Fruit fly (Drosophila melanogaster) whole organism, embryonic: ENCODE data around the gene CG43400.

Experiments
- Atf6 ChIP-seq: fragments of 200-800 bp; sonication (Bioruptor generic); IDR thresholded peaks from 2 replicates; pipeline ENCODE4 v1.3.6; 2022; ENCODE audit warnings: missing biosample characterization, missing genetic modification characterization
- Bdp1 ChIP-seq: fragments of 200-800 bp; sonication (Bioruptor generic); optimal IDR thresholded peaks from 3 replicates; lab custom pipeline; 2016; ENCODE audit warnings: missing biosample characterization, missing genetic modification characterization
- Blimp-1 ChIP-seq: fragments of 200-800 bp; sonication (Bioruptor generic); optimal IDR thresholded peaks from 3 replicates; lab custom pipeline; 2018; ENCODE audit warnings: missing biosample characterization, missing genetic modification characterization, mild to moderate bottlenecking, moderate library complexity, missing genetic modification reagents
- C15 ChIP-seq: fragments of 200-800 bp; sonication (Bioruptor generic); IDR thresholded peaks from 3 replicates; pipeline ENCODE4 v1.3.6; 2022; ENCODE audit warnings: missing biosample characterization, missing genetic modification characterization
- CG10209 ChIP-seq: fragments of 200-800 bp; sonication (Bioruptor generic); optimal IDR thresholded peaks from 3 replicates; lab custom pipeline; 2017; ENCODE audit warnings: missing biosample characterization, mild to moderate bottlenecking, missing genetic modification characterization, missing genetic modification reagents
- CG11085 ChIP-seq: fragments of 200-800 bp; sonication (Bioruptor generic); IDR thresholded peaks from 2 replicates; pipeline ENCODE4 v1.3.6; 2022; ENCODE audit warnings: missing biosample characterization, missing genetic modification characterization
- CG11398 ChIP-seq: fragments of 200-800 bp; sonication (Bioruptor generic); optimal IDR thresholded peaks from 2 replicates; lab custom pipeline; 2016; ENCODE audit warnings: missing biosample characterization, missing genetic modification characterization
- CG11456 ChIP-seq: fragments of 200-800 bp; sonication (Bioruptor generic); IDR thresholded peaks from 3 replicates; pipeline ENCODE4 v1.3.6; 2022; ENCODE audit warnings: missing biosample characterization, missing genetic modification characterization
- CG12155 ChIP-seq: fragments of 200-800 bp; sonication (Bioruptor generic); optimal IDR thresholded peaks from 3 replicates; lab custom pipeline; 2016; ENCODE audit warnings: missing biosample characterization, missing genetic modification characterization
- CG12744 ChIP-seq: fragments of 200-800 bp; sonication (Bioruptor generic); optimal IDR thresholded peaks from 2 replicates; lab custom pipeline; 2016; ENCODE audit warnings: missing biosample characterization, missing genetic modification characterization
- CG2116 ChIP-seq: fragments of 200-800 bp; sonication (Bioruptor generic); optimal IDR thresholded peaks from 3 replicates; lab custom pipeline; 2018; ENCODE audit warnings: missing biosample characterization, mild to moderate bottlenecking, missing genetic modification characterization
- CG2202 ChIP-seq: fragments of 200-800 bp; sonication (Bioruptor generic); optimal IDR thresholded peaks from 2 replicates; lab custom pipeline; 2018; ENCODE audit warnings: missing biosample characterization, mild to moderate bottlenecking, missing genetic modification characterization
- CG43689 ChIP-seq: fragments of 200-800 bp; sonication (Bioruptor generic); IDR thresholded peaks from 2 replicates; pipeline ENCODE4 v1.3.6; 2022; ENCODE audit warnings: missing biosample characterization, missing genetic modification characterization
- CG7357 ChIP-seq: fragments of 200-800 bp; sonication (Bioruptor generic); IDR thresholded peaks from 3 replicates; pipeline ENCODE4 v1.3.6; 2022; ENCODE audit warnings: missing biosample characterization, missing genetic modification characterization
- CG7786 ChIP-seq: fragments of 200-800 bp; sonication (Bioruptor generic); optimal IDR thresholded peaks from 2 replicates; lab custom pipeline; 2016; ENCODE audit warnings: missing biosample characterization, missing genetic modification characterization
- CG7987 ChIP-seq: fragments of 200-800 bp; sonication (Bioruptor generic); optimal IDR thresholded peaks from 2 replicates; lab custom pipeline; 2018; ENCODE audit warnings: missing biosample characterization, mild to moderate bottlenecking, missing genetic modification characterization, moderate library complexity
- CG8281 ChIP-seq: fragments of 200-800 bp; sonication (Bioruptor generic); optimal IDR thresholded peaks from 2 replicates; lab custom pipeline; 2018; ENCODE audit warnings: missing biosample characterization, mild to moderate bottlenecking, missing genetic modification characterization, moderate library complexity
- CoRest ChIP-seq: fragments of 200-800 bp; sonication (Bioruptor generic); optimal IDR thresholded peaks from 3 replicates; lab custom pipeline; 2018; ENCODE audit warnings: missing biosample characterization, mild to moderate bottlenecking, missing genetic modification characterization, moderate library complexity
- D19A ChIP-seq: fragments of 200-800 bp; optimal IDR thresholded peaks from 3 replicates; lab custom pipeline; 2019; ENCODE audit warnings: missing biosample characterization, mild to moderate bottlenecking, missing genetic modification characterization, moderate library complexity
- Dfd ChIP-seq, 2 experiments: fragments of >200 bp; optimal IDR thresholded peaks; 2 replicates each; lab custom pipeline; 2017; ENCODE audit warnings: missing biosample characterization in 2 of 2, missing genetic modification characterization in 2 of 2
- Dip2 ChIP-seq: fragments of 200-800 bp; sonication (Bioruptor generic); IDR thresholded peaks from 2 replicates; pipeline ENCODE4 v1.3.6; 2022; ENCODE audit warnings: missing biosample characterization, missing genetic modification characterization
- Dref ChIP-seq: fragments of 200-800 bp; sonication (Bioruptor generic); IDR thresholded peaks from 2 replicates; pipeline ENCODE4 v1.3.6; 2022; ENCODE audit warnings: missing biosample characterization, missing genetic modification characterization
- Ets65A ChIP-seq: fragments of 200-800 bp; sonication (Bioruptor generic); peaks from one replicate; lab custom pipeline; 2016; ENCODE audit warnings: missing biosample characterization, missing genetic modification characterization
- Ets97D ChIP-seq: fragments of 200-800 bp; sonication (Bioruptor generic); optimal IDR thresholded peaks from 3 replicates; lab custom pipeline; 2016; ENCODE audit warnings: missing biosample characterization, missing genetic modification characterization
- HLH3B ChIP-seq: fragments of 200-800 bp; sonication (Bioruptor generic); IDR thresholded peaks from 2 replicates; pipeline ENCODE4 v1.3.6; 2022; ENCODE audit warnings: missing biosample characterization, missing genetic modification characterization
- HLH54F ChIP-seq: fragments of 200-800 bp; sonication (Bioruptor generic); optimal IDR thresholded peaks from 3 replicates; lab custom pipeline; 2016; ENCODE audit warnings: missing biosample characterization, missing genetic modification characterization
- Hmr ChIP-seq: fragments of 200-800 bp; sonication (Bioruptor generic); optimal IDR thresholded peaks from 3 replicates; lab custom pipeline; 2017; ENCODE audit warnings: mild to moderate bottlenecking, missing biosample characterization, missing genetic modification reagents, missing genetic modification characterization
- MTF-1 ChIP-seq: fragments of 200-800 bp; sonication (Bioruptor generic); optimal IDR thresholded peaks from 2 replicates; lab custom pipeline; 2018; ENCODE audit warnings: missing biosample characterization, mild to moderate bottlenecking, missing genetic modification characterization, borderline replicate concordance
- Nf-YA ChIP-seq: fragments of 200-800 bp; sonication (Bioruptor generic); IDR thresholded peaks from 2 replicates; pipeline ENCODE4 v1.3.6; 2022; ENCODE audit warnings: missing biosample characterization, missing genetic modification characterization
- Usf ChIP-seq: fragments of 200-800 bp; sonication (Bioruptor generic); optimal IDR thresholded peaks from 2 replicates; lab custom pipeline; 2017; ENCODE audit warnings: missing genotype, missing biosample characterization, missing genetic modification characterization
- abd-A ChIP-seq: fragments of 200-800 bp; sonication (Bioruptor generic); optimal IDR thresholded peaks from 3 replicates; lab custom pipeline; 2019; ENCODE audit warnings: missing biosample characterization, mild to moderate bottlenecking, missing genetic modification characterization, moderate library complexity
- aop ChIP-seq: fragments of 200-800 bp; sonication (Bioruptor generic); IDR thresholded peaks from 2 replicates; pipeline ENCODE4 v1.3.6; 2022; ENCODE audit warnings: missing biosample characterization, missing genetic modification characterization
- bab2 ChIP-seq: fragments of 200-800 bp; sonication (Bioruptor generic); optimal IDR thresholded peaks from 2 replicates; lab custom pipeline; 2016; ENCODE audit warnings: missing biosample characterization, missing genetic modification characterization
- bowl ChIP-seq: fragments of 200-800 bp; sonication (Bioruptor generic); IDR thresholded peaks from 2 replicates; pipeline ENCODE4 v1.3.6; 2022; ENCODE audit warnings: missing biosample characterization, missing genetic modification characterization
- corto ChIP-seq: fragments of 200-800 bp; sonication (Bioruptor generic); optimal IDR thresholded peaks from 2 replicates; lab custom pipeline; 2016; ENCODE audit warnings: missing biosample characterization, mild to moderate bottlenecking, missing genetic modification characterization, moderate library complexity
- fd64A ChIP-seq: fragments of 200-800 bp; sonication (Bioruptor generic); optimal IDR thresholded peaks from 3 replicates; lab custom pipeline; 2018; ENCODE audit warnings: missing biosample characterization, mild to moderate bottlenecking, missing genetic modification characterization
- gce ChIP-seq: fragments of 200-800 bp; sonication (Bioruptor generic); IDR thresholded peaks from 3 replicates; pipeline ENCODE4 v1.3.6; 2022; ENCODE audit warnings: missing biosample characterization, missing genetic modification characterization
- gfzf ChIP-seq: fragments of 200-800 bp; sonication (Bioruptor generic); optimal IDR thresholded peaks from 2 replicates; lab custom pipeline; 2016; ENCODE audit warnings: missing biosample characterization, mild to moderate bottlenecking, missing genetic modification characterization, moderate library complexity
- hbn ChIP-seq: fragments of 200-800 bp; sonication (Bioruptor generic); IDR thresholded peaks from 2 replicates; pipeline ENCODE4 v1.3.6; 2022; ENCODE audit warnings: missing biosample characterization, missing genetic modification characterization; ENCODE audit not compliant: partially characterized antibody
- mam ChIP-seq: fragments of 200-800 bp; sonication (Bioruptor generic); optimal IDR thresholded peaks from 3 replicates; lab custom pipeline; 2016; ENCODE audit warnings: missing biosample characterization, missing genetic modification characterization
- onecut ChIP-seq: fragments of 200-800 bp; sonication (Bioruptor generic); IDR thresholded peaks from 2 replicates; pipeline ENCODE4 v1.3.6; 2022; ENCODE audit warnings: missing biosample characterization, missing genetic modification characterization
- pan ChIP-seq, 4 experiments: fragments of >200 bp in 3 of 4; fragments of 200-800 bp in 1 of 4; sonication (Bioruptor generic) in 1 of 4; optimal IDR thresholded peaks in 3 of 4; IDR thresholded peaks in 1 of 4; 2 replicates each; pipeline versions ENCODE4 v1.3.6 to Lab custom; 2017 to 2022; ENCODE audit warnings: missing biosample characterization in 2 of 4, missing genetic modification characterization in 2 of 4, mixed read lengths in 1 of 4
- sc ChIP-seq, 3 experiments: fragments of >200 bp in 2 of 3; fragments of 200-800 bp in 1 of 3; sonication (Bioruptor generic) in 1 of 3; optimal IDR thresholded peaks; 2 replicates in 2 of 3; 3 replicates in 1 of 3; lab custom pipeline; 2017; ENCODE audit warnings: mild to moderate bottlenecking in 1 of 3, missing biosample characterization in 1 of 3, missing genetic modification characterization in 1 of 3, missing genetic modification reagents in 1 of 3
- schlank ChIP-seq: fragments of 200-800 bp; sonication (Bioruptor generic); optimal IDR thresholded peaks from 2 replicates; lab custom pipeline; 2018; ENCODE audit warnings: missing biosample characterization, mild to moderate bottlenecking, missing genetic modification characterization
- stwl ChIP-seq: fragments of 200-800 bp; sonication (Bioruptor generic); optimal IDR thresholded peaks from 3 replicates; lab custom pipeline; 2018; ENCODE audit warnings: missing biosample characterization, mild to moderate bottlenecking, missing genetic modification characterization, moderate library complexity
- toy ChIP-seq: fragments of 200-800 bp; sonication (Bioruptor generic); IDR thresholded peaks from 2 replicates; pipeline ENCODE4 v1.3.6; 2022; ENCODE audit warnings: missing biosample characterization, missing genetic modification characterization
- usp ChIP-seq: fragments of >200 bp; optimal IDR thresholded peaks from 2 replicates; lab custom pipeline; 2017; ENCODE audit warnings: missing biosample characterization, missing genetic modification characterization

The CG43400 gene

dm6 chr2L:8463144-8464106 is 27.1 kb upstream of the CG43400 start, which contains the start of gene Agpat2 (continued):
- 0 out of 2 replicates have a peak, but pooled peaks have one; percentile 23 for TF ChIP-seq CG11085 (GFP tag; lab: Robert Waterston, UW)
- peak; percentile 56 for TF ChIP-seq CG8281 (tag; lab: Kevin White, UChicago)
- TF ChIP-seq bowl (GFP tag; lab: Robert Waterston, UW), result no peak
- TF ChIP-seq Dref (GFP tag; lab: Robert Waterston, UW), result no peak
- TF ChIP-seq usp (GFP tag; lab: Kevin White, UChicago), result no peak
- TF ChIP-seq CG12744 (GFP tag; lab: Kevin White, UChicago), result peak; percentile 67
- peak; percentile 29 for TF ChIP-seq CG2116 (GFP tag; lab: Kevin White, UChicago)
- TF ChIP-seq mam (GFP tag; lab: Kevin White, UChicago), result peak; percentile 80
- TF ChIP-seq CG11456, result peak; percentile 68; the same call in 2 of the 3 replicates
- TF ChIP-seq CG11398 (GFP tag; lab: Kevin White, UChicago), result peak; percentile 49
- TF ChIP-seq Dfd (GFP tag; optimal IDR thresholded peaks at IDR 0.05; lab: Kevin White, UChicago), result no peak
- TF ChIP-seq Usf (GFP tag; lab: Kevin White, UChicago), result peak; percentile 53
- TF ChIP-seq Hmr (GFP tag; lab: Kevin White, UChicago), result peak; percentile 87
- TF ChIP-seq Dip2 (GFP tag; lab: Robert Waterston, UW), result no peak
- TF ChIP-seq Nf-YA (GFP tag; lab: Robert Waterston, UW), result peak; percentile 61; the same call in 1 of the 2 replicates
- TF ChIP-seq HLH54F (GFP tag; lab: Kevin White, UChicago), result peak; percentile 76
- peak; percentile 69 for TF ChIP-seq schlank
- TF ChIP-seq gfzf (GFP tag; lab: Kevin White, UChicago), result no peak
- TF ChIP-seq Ets65A (GFP tag; lab: Kevin White, UChicago), result peak; percentile 96
- peak; percentile 86 for TF ChIP-seq Blimp-1 (GFP tag; lab: Kevin White, UChicago)
- peak; percentile 74; the same call in 2 of the 3 replicates for TF ChIP-seq gce
- peak; percentile 60 for TF ChIP-seq Ets97D (GFP tag; lab: Kevin White, UChicago)
- TF ChIP-seq C15 (GFP tag; lab: Robert Waterston, UW), result 0 out of 3 replicates have a peak, but pooled peaks have one; percentile 30
- peak; percentile 87 for TF ChIP-seq CoRest (tag; lab: Kevin White, UChicago)
- TF ChIP-seq sc (optimal IDR thresholded peaks at IDR 0.05; lab: Kevin White, UChicago), result no peak
- peak; percentile 80 for TF ChIP-seq sc (GFP tag; optimal IDR thresholded peaks at IDR 0.05; lab: Kevin White, UChicago)
- no peak for TF ChIP-seq CG43689 (GFP tag; lab: Robert Waterston, UW)
- TF ChIP-seq pan (optimal IDR thresholded peaks at IDR 0.05; lab: Kevin White, UChicago), result no peak
- TF ChIP-seq pan (GFP tag; optimal IDR thresholded peaks at IDR 0.05 in 1 of 2, IDR thresholded peaks at IDR 0.05 in 1 of 2), result peak in 1 of 2 experiments; percentile 86
- TF ChIP-seq MTF-1 (GFP tag; lab: Kevin White, UChicago), result peak; percentile 70
- TF ChIP-seq hbn (GFP tag; lab: Robert Waterston, UW), result no peak
- TF ChIP-seq HLH3B, result peak; percentile 83
- peak; percentile 70 for TF ChIP-seq CG12155
- TF ChIP-seq corto (GFP tag; lab: Kevin White, UChicago), result peak; percentile 64
- peak; percentile 64 for TF ChIP-seq Bdp1 (GFP tag; lab: Kevin White, UChicago)
- peak; percentile 72 for TF ChIP-seq D19A (tag; lab: Kevin White, UChicago)
- TF ChIP-seq CG10209, result peak; percentile 83
- no peak for TF ChIP-seq toy (GFP tag; lab: Robert Waterston, UW)
- peak; percentile 58; the same call in 1 of the 2 replicates for TF ChIP-seq aop (GFP tag; lab: Robert Waterston, UW)
- TF ChIP-seq stwl, result peak; percentile 20
- TF ChIP-seq CG7987 (GFP tag; lab: Kevin White, UChicago), result peak; percentile 40
- TF ChIP-seq CG7357, result peak; percentile 58; the same call in 2 of the 3 replicates
- peak; percentile 83 for TF ChIP-seq abd-A (tag; lab: Kevin White, UChicago)
- peak; percentile 73 for TF ChIP-seq Atf6 (GFP tag; lab: Robert Waterston, UW)
- TF ChIP-seq fd64A (GFP tag; lab: Kevin White, UChicago), result peak; percentile 38
- peak; percentile 85 for TF ChIP-seq bab2
- TF ChIP-seq onecut, result peak; percentile 72
- peak; percentile 80 for TF ChIP-seq CG7786 (GFP tag; lab: Kevin White, UChicago)
- TF ChIP-seq CG2202 (tag; lab: Kevin White, UChicago), result peak; percentile 69
